Worm (Caenorhabditis elegans) whole organism, L3 larva: ENCODE results near the gene sto-4.

Experiments used
- R02D3.7 ChIP-seq: fragments of 150-350 bp; optimal IDR thresholded peaks from 2 replicates; lab custom pipeline; 2014; ENCODE audit warnings: missing biosample characterization, missing genetic modification characterization
- ZK546.5 ChIP-seq: sonication (generic microtip); optimal IDR thresholded peaks from 2 replicates; lab custom pipeline; 2017; ENCODE audit warnings: missing biosample characterization, missing genetic modification characterization
- aly-2 ChIP-seq: fragments of 150-350 bp; optimal IDR thresholded peaks from 2 replicates; lab custom pipeline; 2014; ENCODE audit warnings: missing biosample characterization, missing genetic modification characterization
- ama-1 ChIP-seq: fragments of 150-350 bp; optimal IDR thresholded peaks from 2 replicates; lab custom pipeline; 2018
- ceh-28 ChIP-seq: fragments of 150-350 bp; optimal IDR thresholded peaks from 2 replicates; lab custom pipeline; 2014; ENCODE audit warnings: missing biosample characterization, missing genetic modification reagents, missing genetic modification characterization
- ceh-82 ChIP-seq: fragments of 150-350 bp; optimal IDR thresholded peaks from 2 replicates; lab custom pipeline; 2014; ENCODE audit warnings: missing biosample characterization, missing genetic modification characterization
- ceh-9 ChIP-seq: sonication (generic microtip); optimal IDR thresholded peaks from 2 replicates; lab custom pipeline; 2018; ENCODE audit warnings: missing biosample characterization, missing genetic modification characterization
- daf-12 ChIP-seq: fragments of 150-350 bp; optimal IDR thresholded peaks from 2 replicates; lab custom pipeline; 2014; ENCODE audit warnings: missing biosample characterization, missing genetic modification reagents, missing genetic modification characterization
- egl-5 ChIP-seq: fragments of 150-350 bp; optimal IDR thresholded peaks from 2 replicates; lab custom pipeline; 2017; ENCODE audit warnings: missing biosample characterization, missing genetic modification reagents, missing genetic modification characterization, inconsistent platforms
- elt-1 ChIP-seq: fragments of 150-350 bp; optimal IDR thresholded peaks from 2 replicates; lab custom pipeline; 2014; ENCODE audit warnings: missing biosample characterization, missing genetic modification characterization
- elt-2 ChIP-seq: sonication (generic microtip); optimal IDR thresholded peaks from 2 replicates; lab custom pipeline; 2016; ENCODE audit warnings: missing genetic modification reagents, mild to moderate bottlenecking, missing genetic modification characterization, missing compliant biosample characterization
- elt-3 ChIP-seq, 3 experiments: fragments of 150-350 bp in 1 of 3; sonication (generic microtip) in 2 of 3; optimal IDR thresholded peaks; 2 replicates in 2 of 3; 4 replicates in 1 of 3; lab custom pipeline; 2014 to 2017; ENCODE audit warnings: missing biosample characterization in 3 of 3, missing genetic modification characterization in 3 of 3
- fkh-10 ChIP-seq: sonication (generic microtip); optimal IDR thresholded peaks from 2 replicates; lab custom pipeline; 2017; ENCODE audit warnings: missing biosample characterization, missing genetic modification reagents, missing genetic modification characterization
- fkh-2 ChIP-seq: fragments of 150-350 bp; optimal IDR thresholded peaks from 2 replicates; lab custom pipeline; 2014; ENCODE audit warnings: missing biosample characterization, missing genetic modification reagents, missing genetic modification characterization
- hmg-11 ChIP-seq: sonication (generic microtip); optimal IDR thresholded peaks from 2 replicates; lab custom pipeline; 2016; ENCODE audit warnings: missing genetic modification characterization, missing compliant biosample characterization
- lin-15B ChIP-seq: fragments of 150-350 bp; optimal IDR thresholded peaks from 2 replicates; lab custom pipeline; 2014; ENCODE audit warnings: missing biosample characterization, missing genetic modification characterization
- lin-39 ChIP-seq: fragments of 150-350 bp; optimal IDR thresholded peaks from 2 replicates; lab custom pipeline; 2018; ENCODE audit warnings: missing biosample characterization, missing genetic modification reagents, missing genetic modification characterization
- lsy-12 ChIP-seq: sonication (generic microtip); optimal IDR thresholded peaks from 2 replicates; lab custom pipeline; 2016; ENCODE audit warnings: mild to moderate bottlenecking, missing genetic modification characterization, missing compliant biosample characterization
- mdl-1 ChIP-seq: fragments of 150-350 bp; optimal IDR thresholded peaks from 2 replicates; lab custom pipeline; 2014; ENCODE audit warnings: missing biosample characterization, missing genetic modification characterization
- mml-1 ChIP-seq: fragments of 150-350 bp; sonication (generic microtip); optimal IDR thresholded peaks from 3 replicates; lab custom pipeline; 2014; ENCODE audit warnings: missing biosample characterization, missing genetic modification characterization
- nfya-1 ChIP-seq: sonication (generic microtip); optimal IDR thresholded peaks from 2 replicates; lab custom pipeline; 2017; ENCODE audit warnings: missing genetic modification characterization, mild to moderate bottlenecking, missing compliant biosample characterization, antibody characterized with exemption, moderate library complexity; ENCODE audit not compliant: insufficient read depth
- nhr-11 ChIP-seq: fragments of 150-350 bp; optimal IDR thresholded peaks from 2 replicates; lab custom pipeline; 2014; ENCODE audit warnings: missing biosample characterization, missing genetic modification characterization
- nhr-12 ChIP-seq: fragments of 150-350 bp; optimal IDR thresholded peaks from 2 replicates; lab custom pipeline; 2014; ENCODE audit warnings: missing biosample characterization, missing genetic modification characterization
- nhr-23 ChIP-seq: fragments of 150-350 bp; optimal IDR thresholded peaks from 2 replicates; lab custom pipeline; 2014; ENCODE audit warnings: missing biosample characterization, missing genetic modification reagents, missing genetic modification characterization
- nhr-28 ChIP-seq: fragments of 150-350 bp; optimal IDR thresholded peaks from 2 replicates; lab custom pipeline; 2014; ENCODE audit warnings: missing biosample characterization, missing genetic modification characterization
- nhr-43 ChIP-seq: sonication (generic microtip); optimal IDR thresholded peaks from 2 replicates; lab custom pipeline; 2016; ENCODE audit warnings: mild to moderate bottlenecking, missing genetic modification characterization, missing compliant biosample characterization; ENCODE audit not compliant: poor library complexity, severe bottlenecking
- nhr-67 ChIP-seq: fragments of 150-350 bp; optimal IDR thresholded peaks from 2 replicates; lab custom pipeline; 2014; ENCODE audit warnings: missing biosample characterization, missing genetic modification characterization
- nhr-77 ChIP-seq: fragments of 150-350 bp; optimal IDR thresholded peaks from 2 replicates; lab custom pipeline; 2014; ENCODE audit warnings: missing biosample characterization, missing genetic modification characterization
- pha-4 ChIP-seq: fragments of 150-350 bp; optimal IDR thresholded peaks from 2 replicates; lab custom pipeline; 2014; ENCODE audit warnings: missing biosample characterization, missing genetic modification reagents, missing genetic modification characterization
- pqm-1 ChIP-seq: fragments of 150-350 bp; optimal IDR thresholded peaks from 2 replicates; lab custom pipeline; 2017; ENCODE audit warnings: missing biosample characterization, missing genetic modification characterization, inconsistent platforms
- skn-1 ChIP-seq: fragments of 150-350 bp; optimal IDR thresholded peaks from 2 replicates; lab custom pipeline; 2014; ENCODE audit warnings: missing biosample characterization, missing genetic modification characterization
- snpc-4 ChIP-seq: fragments of 150-350 bp; optimal IDR thresholded peaks from 2 replicates; lab custom pipeline; 2014; ENCODE audit warnings: missing biosample characterization, missing genetic modification characterization
- tbx-2 ChIP-seq: sonication (generic microtip); optimal IDR thresholded peaks from 2 replicates; lab custom pipeline; 2016; ENCODE audit warnings: mild to moderate bottlenecking, missing genetic modification characterization, missing compliant biosample characterization
- unc-62 ChIP-seq: fragments of 150-350 bp; sonication (generic microtip); optimal IDR thresholded peaks from 4 replicates; lab custom pipeline; 2014; ENCODE audit warnings: missing biosample characterization, missing genetic modification reagents, missing genetic modification characterization
- zag-1 ChIP-seq: fragments of 150-350 bp; optimal IDR thresholded peaks from 2 replicates; lab custom pipeline; 2014; ENCODE audit warnings: missing biosample characterization, missing genetic modification characterization
- ztf-11 ChIP-seq: fragments of 150-350 bp; optimal IDR thresholded peaks from 2 replicates; lab custom pipeline; 2014; ENCODE audit warnings: missing biosample characterization, missing genetic modification characterization
- ztf-4 ChIP-seq: fragments of 150-350 bp; optimal IDR thresholded peaks from 2 replicates; lab custom pipeline; 2014; ENCODE audit warnings: missing biosample characterization, missing genetic modification characterization

The sto-4 gene

ce11 chrX:11633278-11633677, 10.6 kb upstream of the sto-4 start:
- TF ChIP-seq snpc-4 (no peak), fkh-10 (GFP tag; lab: Kevin White, UChicago) (peak; percentile 51)

- TF ChIP-seq ztf-4 (tag; lab: Kevin White, UChicago) = no peak
- TF ChIP-seq elt-3 (tag; optimal IDR thresholded peaks at IDR 0.05; lab: Kevin White, UChicago) = no peak
- TF ChIP-seq ceh-28 (tag; lab: Kevin White, UChicago) = no peak
- TF ChIP-seq ZK546.5 (tag; lab: Kevin White, UChicago) = no peak
- no peak for TF ChIP-seq elt-1 (tag; lab: Kevin White, UChicago)
- TF ChIP-seq nhr-43 (tag; lab: Kevin White, UChicago) = no peak
- no peak for TF ChIP-seq skn-1
- TF ChIP-seq ceh-82 = no peak
- no peak for TF ChIP-seq lsy-12
- no peak for TF ChIP-seq mml-1
- no peak for TF ChIP-seq tbx-2 (tag; lab: Kevin White, UChicago)
- TF ChIP-seq ceh-9 = no peak
- no peak for TF ChIP-seq nhr-77 (tag; lab: Kevin White, UChicago)
- TF ChIP-seq pqm-1 = no peak
- no peak for TF ChIP-seq zag-1 (tag; lab: Kevin White, UChicago)
- no peak for TF ChIP-seq nfya-1 (tag; lab: Kevin White, UChicago)
- TF ChIP-seq aly-2 (tag; lab: Kevin White, UChicago) = no peak
- TF ChIP-seq lin-39 (tag; lab: Kevin White, UChicago) = no peak
Measured at ce11 chrX:11637721-11638120, 6.2 kb upstream of the sto-4 start.

- TF ChIP-seq mdl-1 (tag; lab: Kevin White, UChicago) (no peak), nhr-43 (tag; lab: Kevin White, UChicago) (no peak), elt-1 (tag; lab: Kevin White, UChicago) (no peak), nfya-1 (tag; lab: Kevin White, UChicago) (no peak), fkh-2 (tag; lab: Kevin White, UChicago) (no peak), pha-4 (tag; lab: Kevin White, UChicago) (no peak), R02D3.7 (no peak), lin-15B (tag; lab: Kevin White, UChicago) (no peak), ama-1 (lab: Kevin White, UChicago) (no peak), nhr-67 (tag; lab: Kevin White, UChicago) (no peak), zag-1 (tag; lab: Kevin White, UChicago) (no peak), snpc-4 (no peak), hmg-11 (tag; lab: Kevin White, UChicago) (no peak), lin-39 (tag; lab: Kevin White, UChicago) (no peak), tbx-2 (tag; lab: Kevin White, UChicago) (no peak), elt-3 (tag; optimal IDR thresholded peaks at IDR 0.05; lab: Kevin White, UChicago) (no peak), nhr-28 (no peak), nhr-12 (tag; lab: Kevin White, UChicago) (no peak)
Measured at ce11 chrX:11638987-11639386, 4.9 kb upstream of the sto-4 start.

- peak; percentile 23 for TF ChIP-seq unc-62
- TF ChIP-seq lin-39 (tag; lab: Kevin White, UChicago) = peak; percentile 47
- peak; percentile 69 for TF ChIP-seq fkh-10 (GFP tag; lab: Kevin White, UChicago)
- TF ChIP-seq nfya-1 (tag; lab: Kevin White, UChicago) = peak; percentile 17
- no peak for TF ChIP-seq nhr-11
Measured at ce11 chrX:11640463-11640995, 3.4 kb upstream of the sto-4 start.

ce11 chrX:11641562-11641961, 2.4 kb upstream of the sto-4 start:
- TF ChIP-seq elt-3 (tag; optimal IDR thresholded peaks at IDR 0.05; lab: Kevin White, UChicago) = no peak
- no peak for TF ChIP-seq skn-1
- no peak for TF ChIP-seq elt-2 (tag; lab: Kevin White, UChicago)
- TF ChIP-seq pqm-1 = no peak
- no peak for TF ChIP-seq mdl-1 (tag; lab: Kevin White, UChicago)
- no peak for TF ChIP-seq egl-5 (tag; lab: Kevin White, UChicago)
- no peak for TF ChIP-seq unc-62
- no peak for TF ChIP-seq ztf-11 (tag; lab: Kevin White, UChicago)
- TF ChIP-seq ceh-28 (tag; lab: Kevin White, UChicago) = no peak
- TF ChIP-seq pha-4 (tag; lab: Kevin White, UChicago) = no peak
- no peak for TF ChIP-seq nhr-23 (tag; lab: Kevin White, UChicago)
- TF ChIP-seq ztf-4 (tag; lab: Kevin White, UChicago) = no peak
- TF ChIP-seq fkh-2 (tag; lab: Kevin White, UChicago) = no peak
- TF ChIP-seq nhr-77 (tag; lab: Kevin White, UChicago) = no peak
- TF ChIP-seq daf-12 (tag; lab: Kevin White, UChicago) = no peak
- TF ChIP-seq ceh-9 = no peak
- no peak for TF ChIP-seq lin-39 (tag; lab: Kevin White, UChicago)
- TF ChIP-seq, all 47 proteins: peak for 0
